Worm (Caenorhabditis elegans) whole organism, L4 larva: ENCODE results near the gene R04F11.5.

ENCODE experiments used
- F37D6.2 ChIP-seq: sonication (generic microtip); optimal IDR thresholded peaks from 2 replicates; lab custom pipeline; 2016; ENCODE audit warnings: mild to moderate bottlenecking, missing genetic modification characterization, missing compliant biosample characterization
- F49E8.2 ChIP-seq: sonication (generic microtip); optimal IDR thresholded peaks from 2 replicates; lab custom pipeline; 2016; ENCODE audit warnings: missing compliant biosample characterization, mild to moderate bottlenecking, missing genetic modification characterization, borderline replicate concordance
- R02D3.7 ChIP-seq: fragments of 150-350 bp; sonication (generic microtip); optimal IDR thresholded peaks from 3 replicates; lab custom pipeline; 2014; ENCODE audit warnings: missing biosample characterization, missing genetic modification characterization
- Y105C5A.15 ChIP-seq: fragments of 200-800 bp; sonication (Bioruptor generic); IDR thresholded peaks from 2 replicates; pipeline ENCODE4 v1.3.6; 2022; ENCODE audit warnings: missing genetic modification characterization, missing compliant biosample characterization
- Y48G9A.11 ChIP-seq: fragments of 200-800 bp; sonication (Bioruptor generic); IDR thresholded peaks from 2 replicates; pipeline ENCODE4 v1.3.6; 2022; ENCODE audit warnings: missing genetic modification reagents, missing genetic modification characterization, missing compliant biosample characterization
- Y5F2A.4 ChIP-seq: fragments of 200-800 bp; sonication (Bioruptor generic); optimal IDR thresholded peaks from 2 replicates; lab custom pipeline; 2018; ENCODE audit warnings: mild to moderate bottlenecking, missing genetic modification characterization, missing compliant biosample characterization
- ZK546.5 ChIP-seq, 2 experiments: sonication (generic microtip); optimal IDR thresholded peaks; 2 replicates each; lab custom pipeline; 2017; ENCODE audit warnings: missing biosample characterization in 2 of 2, missing genetic modification characterization in 2 of 2
- aha-1 ChIP-seq: fragments of 150-350 bp; peaks from one replicate; lab custom pipeline; 2014; ENCODE audit warnings: missing biosample characterization, missing genetic modification characterization
- arid-1 ChIP-seq: fragments of 200-800 bp; sonication (Bioruptor generic); conservative IDR thresholded peaks from 2 replicates; pipeline ENCODE4 v1.3.6; 2022; ENCODE audit warnings: missing genetic modification reagents, missing genetic modification characterization, missing compliant biosample characterization
- attf-4 ChIP-seq: sonication (generic microtip); optimal IDR thresholded peaks from 3 replicates; lab custom pipeline; 2017; ENCODE audit warnings: missing biosample characterization, missing genetic modification characterization
- ceh-20 ChIP-seq: fragments of 200-800 bp; sonication (Bioruptor generic); IDR thresholded peaks from 2 replicates; pipeline ENCODE4 v1.3.6; 2022; ENCODE audit warnings: missing genetic modification reagents, missing genetic modification characterization, missing compliant biosample characterization
- ceh-44 ChIP-seq: fragments of 200-800 bp; sonication (Bioruptor generic); IDR thresholded peaks from 2 replicates; pipeline ENCODE4 v1.3.6; 2022; ENCODE audit warnings: missing genetic modification reagents, missing genetic modification characterization, missing compliant biosample characterization
- ceh-62 ChIP-seq: sonication (generic microtip); optimal IDR thresholded peaks from 2 replicates; lab custom pipeline; 2017; ENCODE audit warnings: missing biosample characterization, missing genetic modification characterization
- ceh-82 ChIP-seq: sonication (generic microtip); optimal IDR thresholded peaks from 2 replicates; lab custom pipeline; 2017; ENCODE audit warnings: missing biosample characterization, missing genetic modification characterization
- ces-1 ChIP-seq: fragments of 150-350 bp; sonication (generic microtip); optimal IDR thresholded peaks from 4 replicates; lab custom pipeline; 2014; ENCODE audit warnings: missing biosample characterization, missing genetic modification reagents, missing genetic modification characterization
- daf-16 ChIP-seq, 3 experiments: sonication (generic microtip); optimal IDR thresholded peaks; 2 replicates each; lab custom pipeline; 2016 to 2017; ENCODE audit warnings: missing genetic modification characterization in 3 of 3, missing genetic modification reagents in 3 of 3, mild to moderate bottlenecking in 2 of 3, missing compliant biosample characterization in 2 of 3, missing biosample characterization in 1 of 3, moderate library complexity in 1 of 3
- dmd-6 ChIP-seq: fragments of 200-800 bp; sonication (Bioruptor generic); IDR thresholded peaks from 2 replicates; pipeline ENCODE4 v1.3.6; 2022; ENCODE audit warnings: missing genetic modification reagents, missing genetic modification characterization, missing compliant biosample characterization
- dmd-9 ChIP-seq: fragments of 200-800 bp; sonication (Bioruptor generic); IDR thresholded peaks from 2 replicates; pipeline ENCODE4 v1.3.6; 2022; ENCODE audit warnings: missing genetic modification reagents, missing genetic modification characterization, missing compliant biosample characterization
- duxl-1 ChIP-seq: sonication (generic microtip); optimal IDR thresholded peaks from 2 replicates; lab custom pipeline; 2016; ENCODE audit warnings: mild to moderate bottlenecking, missing genetic modification characterization, moderate library complexity, missing compliant biosample characterization; ENCODE audit not compliant: poor library complexity
- dve-1 ChIP-seq: sonication (generic microtip); optimal IDR thresholded peaks from 2 replicates; lab custom pipeline; 2017; ENCODE audit warnings: antibody characterized with exemption, mild to moderate bottlenecking, missing genetic modification characterization, missing compliant biosample characterization; ENCODE audit not compliant: insufficient read depth
- fkh-10 ChIP-seq: fragments of 150-350 bp; optimal IDR thresholded peaks from 2 replicates; lab custom pipeline; 2014; ENCODE audit warnings: missing biosample characterization, missing genetic modification reagents, missing genetic modification characterization
- lin-1 ChIP-seq: fragments of 200-800 bp; sonication (Bioruptor generic); IDR thresholded peaks from 2 replicates; pipeline ENCODE4 v1.3.6; 2022; ENCODE audit warnings: missing genetic modification reagents, missing genetic modification characterization, missing compliant biosample characterization
- lin-38 ChIP-seq: fragments of 200-800 bp; sonication (Bioruptor generic); IDR thresholded peaks from 2 replicates; pipeline ENCODE4 v1.3.6; 2022; ENCODE audit warnings: missing genetic modification reagents, missing genetic modification characterization, missing compliant biosample characterization
- madf-5 ChIP-seq, 2 experiments: fragments of 200-800 bp; sonication (Bioruptor generic); IDR thresholded peaks; 2 replicates each; pipeline ENCODE4 v1.3.6; 2022; ENCODE audit warnings: missing compliant biosample characterization in 2 of 2, missing genetic modification characterization in 2 of 2
- mdl-1 ChIP-seq, 2 experiments: fragments of 150-350 bp in 1 of 2; sonication (generic microtip) in 1 of 2; optimal IDR thresholded peaks; 2 replicates each; lab custom pipeline; 2014 to 2017; ENCODE audit warnings: missing biosample characterization in 2 of 2, missing genetic modification characterization in 2 of 2
- mep-1 ChIP-seq: fragments of 150-350 bp; sonication (generic microtip); optimal IDR thresholded peaks from 3 replicates; lab custom pipeline; 2014; ENCODE audit warnings: missing biosample characterization, missing genetic modification characterization
- mxl-2 ChIP-seq: fragments of 200-800 bp; sonication (Bioruptor generic); conservative IDR thresholded peaks from 2 replicates; pipeline ENCODE4 v1.3.6; 2022; ENCODE audit warnings: missing genetic modification reagents, missing genetic modification characterization, missing compliant biosample characterization
- mxl-3 ChIP-seq: fragments of 200-800 bp; sonication (Bioruptor generic); optimal IDR thresholded peaks from 2 replicates; lab custom pipeline; 2018; ENCODE audit warnings: mild to moderate bottlenecking, missing genetic modification characterization, missing compliant biosample characterization
- nhr-10 ChIP-seq: fragments of 150-350 bp; optimal IDR thresholded peaks from 2 replicates; lab custom pipeline; 2014; ENCODE audit warnings: missing biosample characterization, missing genetic modification characterization
- nhr-237 ChIP-seq: sonication (generic microtip); optimal IDR thresholded peaks from 2 replicates; lab custom pipeline; 2017; ENCODE audit warnings: missing biosample characterization, missing genetic modification characterization
- nhr-25 ChIP-seq: sonication (generic microtip); optimal IDR thresholded peaks from 2 replicates; lab custom pipeline; 2017; ENCODE audit warnings: missing genetic modification characterization, mild to moderate bottlenecking, missing compliant biosample characterization, antibody characterized with exemption, moderate library complexity, borderline replicate concordance; ENCODE audit not compliant: insufficient read depth
- nhr-28 ChIP-seq: fragments of 150-350 bp; optimal IDR thresholded peaks from 2 replicates; lab custom pipeline; 2014; ENCODE audit warnings: missing biosample characterization, missing genetic modification characterization
- nhr-41 ChIP-seq: fragments of 200-800 bp; sonication (Bioruptor generic); IDR thresholded peaks from 2 replicates; pipeline ENCODE4 v1.3.6; 2022; ENCODE audit warnings: missing genetic modification reagents, missing genetic modification characterization, missing compliant biosample characterization
- nhr-42 ChIP-seq: fragments of 200-800 bp; sonication (Bioruptor generic); IDR thresholded peaks from 2 replicates; pipeline ENCODE4 v1.3.6; 2022; ENCODE audit warnings: missing genetic modification characterization, missing compliant biosample characterization
- nhr-48 ChIP-seq: sonication (generic microtip); optimal IDR thresholded peaks from 2 replicates; lab custom pipeline; 2016; ENCODE audit warnings: mild to moderate bottlenecking, missing genetic modification characterization, missing compliant biosample characterization
- nhr-6 ChIP-seq: fragments of 150-350 bp; optimal IDR thresholded peaks from 2 replicates; lab custom pipeline; 2014; ENCODE audit warnings: missing biosample characterization, missing genetic modification characterization
- nhr-76 ChIP-seq: fragments of 150-350 bp; optimal IDR thresholded peaks from 2 replicates; lab custom pipeline; 2014; ENCODE audit warnings: missing biosample characterization, missing genetic modification characterization
- pha-4 ChIP-seq, 2 experiments: fragments of 150-350 bp in 1 of 2; fragments of 200-800 bp in 1 of 2; sonication (Bioruptor generic) in 1 of 2; IDR thresholded peaks in 1 of 2; optimal IDR thresholded peaks in 1 of 2; 2 replicates each; pipeline versions ENCODE4 v1.3.6 to Lab custom; 2014 to 2022; ENCODE audit warnings: missing genetic modification characterization in 2 of 2, missing genetic modification reagents in 2 of 2, missing biosample characterization in 1 of 2, missing compliant biosample characterization in 1 of 2
- pqm-1 ChIP-seq: sonication (generic microtip); optimal IDR thresholded peaks from 2 replicates; lab custom pipeline; 2017; ENCODE audit warnings: missing biosample characterization, missing genetic modification characterization
- set-16 ChIP-seq: fragments of 200-800 bp; sonication (Bioruptor generic); IDR thresholded peaks from 2 replicates; pipeline ENCODE4 v1.3.6; 2022; ENCODE audit warnings: missing genetic modification reagents, missing genetic modification characterization, missing compliant biosample characterization
- snpc-1.2 ChIP-seq: fragments of 200-800 bp; sonication (Bioruptor generic); IDR thresholded peaks from 2 replicates; pipeline ENCODE4 v1.3.6; 2022; ENCODE audit warnings: missing genetic modification reagents, missing genetic modification characterization, missing compliant biosample characterization
- spr-1 ChIP-seq: sonication (generic microtip); optimal IDR thresholded peaks from 2 replicates; lab custom pipeline; 2016; ENCODE audit warnings: mild to moderate bottlenecking, missing genetic modification characterization, missing compliant biosample characterization
- spr-3 ChIP-seq: fragments of 200-800 bp; sonication (Bioruptor generic); optimal IDR thresholded peaks from 2 replicates; lab custom pipeline; 2018; ENCODE audit warnings: mild to moderate bottlenecking, missing genetic modification characterization, missing compliant biosample characterization
- tag-97 ChIP-seq: fragments of 200-800 bp; sonication (Bioruptor generic); IDR thresholded peaks from 2 replicates; pipeline ENCODE4 v1.3.6; 2022; ENCODE audit warnings: missing genetic modification characterization, missing compliant biosample characterization
- unc-39 ChIP-seq: sonication (generic microtip); optimal IDR thresholded peaks from 2 replicates; lab custom pipeline; 2017; ENCODE audit warnings: missing biosample characterization, missing genetic modification characterization
- unc-62 ChIP-seq, 3 experiments: fragments of 150-350 bp in 1 of 3; sonication (generic microtip); optimal IDR thresholded peaks in 2 of 3; peaks in 1 of 3; 1 replicate in 1 of 3; 2 replicates in 2 of 3; lab custom pipeline; 2014 to 2017; ENCODE audit warnings: missing biosample characterization in 3 of 3, missing genetic modification characterization in 3 of 3, missing genetic modification reagents in 3 of 3, missing genotype in 1 of 3
- zfp-3 ChIP-seq: fragments of 200-800 bp; sonication (Bioruptor generic); conservative IDR thresholded peaks from 2 replicates; pipeline ENCODE4 v1.3.6; 2022; ENCODE audit warnings: missing genetic modification reagents, missing genetic modification characterization, missing compliant biosample characterization
- zip-2 ChIP-seq: fragments of 150-350 bp; optimal IDR thresholded peaks from 2 replicates; lab custom pipeline; 2014; ENCODE audit warnings: missing biosample characterization, missing genetic modification characterization
- ztf-7 ChIP-seq: fragments of 150-350 bp; optimal IDR thresholded peaks from 2 replicates; lab custom pipeline; 2014; ENCODE audit warnings: missing biosample characterization, missing genetic modification characterization

R04F11.5 gene

DNA sequence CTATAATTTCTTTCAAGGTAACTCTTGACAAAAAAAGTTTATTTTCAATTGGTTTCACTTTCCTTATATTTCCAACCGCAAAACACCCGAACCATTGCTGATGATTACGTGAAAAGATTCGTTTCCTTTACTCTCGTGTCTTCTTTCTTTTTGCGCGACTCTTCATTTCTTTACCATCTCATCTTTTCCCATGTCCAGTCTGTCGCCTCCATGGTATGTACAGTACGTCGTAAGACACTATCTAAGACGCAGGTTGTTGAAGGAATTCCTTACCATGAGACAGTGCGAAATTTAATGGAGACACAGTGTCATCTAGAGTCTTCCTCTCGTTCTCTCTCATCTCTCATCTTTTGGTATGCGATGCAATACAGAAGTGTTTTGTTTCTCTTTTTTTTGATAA lies 17.7 kb downstream of the R04F11.5 start (continued):
- no peak for TF ChIP-seq nhr-10 (tag; lab: Kevin White, UChicago)
- TF ChIP-seq arid-1 (GFP tag; lab: Robert Waterston, UW): 0 out of 2 replicates have a peak, but pooled peaks have one; percentile 31
- peak; percentile 98 for TF ChIP-seq nhr-6 (tag; lab: Kevin White, UChicago)
- TF ChIP-seq pha-4 (GFP tag; IDR thresholded peaks at IDR 0.05; lab: Robert Waterston, UW): no peak
- peak; percentile 55 for TF ChIP-seq pha-4 (tag; optimal IDR thresholded peaks at IDR 0.05; lab: Kevin White, UChicago)
- TF ChIP-seq Y5F2A.4 (GFP tag; lab: Kevin White, UChicago): no peak
- no peak for TF ChIP-seq lin-1 (GFP tag; lab: Robert Waterston, UW)
- TF ChIP-seq Y48G9A.11 (GFP tag; lab: Robert Waterston, UW): no peak
- TF ChIP-seq pqm-1: peak; percentile 32
- TF ChIP-seq nhr-25 (tag; lab: Kevin White, UChicago): no peak
- no peak for TF ChIP-seq F37D6.2 (tag; lab: Kevin White, UChicago)
- TF ChIP-seq nhr-41 (GFP tag; lab: Robert Waterston, UW): no peak
- TF ChIP-seq attf-4 (tag; lab: Kevin White, UChicago): no peak
- TF ChIP-seq unc-39 (tag; lab: Kevin White, UChicago): no peak
- peak; percentile 48; the same call in 1 of the 2 replicates for TF ChIP-seq ceh-20 (GFP tag; lab: Robert Waterston, UW)
- TF ChIP-seq spr-3 (GFP tag; lab: Kevin White, UChicago): no peak
- no peak for TF ChIP-seq ceh-62
- no peak for TF ChIP-seq zip-2
- no peak for TF ChIP-seq daf-16 (GFP tag; optimal IDR thresholded peaks at IDR 0.05; lab: Kevin White, UChicago)
- TF ChIP-seq daf-16 (tag; optimal IDR thresholded peaks at IDR 0.05; lab: Kevin White, UChicago): peak; percentile 65
- TF ChIP-seq dmd-9 (GFP tag; lab: Robert Waterston, UW): no peak
- peak; percentile 80 for TF ChIP-seq mep-1
- TF ChIP-seq Y105C5A.15: no peak
- TF ChIP-seq tag-97 (GFP tag; lab: Robert Waterston, UW): no peak
- 0 out of 2 replicates have a peak, but pooled peaks have one; percentile 6 for TF ChIP-seq lin-38
- TF ChIP-seq madf-5 (GFP tag; IDR thresholded peaks at IDR 0.05; lab: Robert Waterston, UW): no peak
- no peak for TF ChIP-seq snpc-1.2 (GFP tag; lab: Robert Waterston, UW)
- peak in 1 of 2 experiments; percentile 95 for TF ChIP-seq unc-62 (GFP tag; optimal IDR thresholded peaks at IDR 0.05 in 1 of 2; lab: Kevin White, UChicago)
- TF ChIP-seq unc-62 (tag; optimal IDR thresholded peaks at IDR 0.05; lab: Kevin White, UChicago): no peak
- no peak for TF ChIP-seq set-16 (GFP tag; lab: Robert Waterston, UW)
- TF ChIP-seq ztf-7 (tag; lab: Kevin White, UChicago): no peak
- TF ChIP-seq nhr-76: no peak
- peak; percentile 68 for TF ChIP-seq dmd-6 (GFP tag; lab: Robert Waterston, UW)
- TF ChIP-seq fkh-10 (GFP tag; lab: Kevin White, UChicago): no peak
- no peak for TF ChIP-seq ces-1 (GFP tag; lab: Kevin White, UChicago)
- TF ChIP-seq dve-1: peak; percentile 87
- no peak for TF ChIP-seq nhr-237 (tag; lab: Kevin White, UChicago)
- peak; percentile 92 for TF ChIP-seq aha-1 (tag; lab: Kevin White, UChicago)
- no peak for TF ChIP-seq ceh-44
- no peak for TF ChIP-seq zfp-3 (GFP tag; lab: Robert Waterston, UW)
- no peak for TF ChIP-seq duxl-1 (tag; lab: Kevin White, UChicago)
- no peak for TF ChIP-seq ZK546.5 (tag; optimal IDR thresholded peaks at IDR 0.05; lab: Kevin White, UChicago)
- TF ChIP-seq mdl-1 (tag; optimal IDR thresholded peaks at IDR 0.05; lab: Kevin White, UChicago): peak in 1 of 2 experiments; percentile 84
- TF ChIP-seq mxl-3 (GFP tag; lab: Kevin White, UChicago): peak; percentile 58
- peak; percentile 81 for TF ChIP-seq nhr-28 (tag; lab: Kevin White, UChicago)
- no peak for TF ChIP-seq F49E8.2 (tag; lab: Kevin White, UChicago)
- no peak for TF ChIP-seq R02D3.7 (tag; lab: Kevin White, UChicago)
- TF ChIP-seq nhr-48 (tag; lab: Kevin White, UChicago): peak; percentile 36
- no peak for TF ChIP-seq ceh-82 (tag; lab: Kevin White, UChicago)
- no peak for TF ChIP-seq mxl-2
- TF ChIP-seq spr-1 (tag; lab: Kevin White, UChicago): no peak
- no peak for TF ChIP-seq nhr-42 (GFP tag; lab: Robert Waterston, UW)
- TF ChIP-seq, all 104 proteins: peak for 29
